Fruit fly (Drosophila melanogaster) whole organism, prepupa: ENCODE data around the gene NP15.6.

ENCODE experiments used
- Blimp-1 ChIP-seq: fragments of 200-800 bp; sonication (Bioruptor generic); optimal IDR thresholded peaks from 3 replicates; lab custom pipeline; 2017; ENCODE audit warnings: missing biosample characterization, missing genetic modification characterization, mild to moderate bottlenecking, moderate library complexity, missing genetic modification reagents
- CG10631 ChIP-seq: fragments of 200-800 bp; sonication (Bioruptor generic); optimal IDR thresholded peaks from 2 replicates; lab custom pipeline; 2016; ENCODE audit warnings: missing biosample characterization, missing genetic modification characterization
- CG10669 ChIP-seq: fragments of 200-800 bp; sonication (Bioruptor generic); optimal IDR thresholded peaks from 3 replicates; lab custom pipeline; 2018; ENCODE audit warnings: missing biosample characterization, mild to moderate bottlenecking, missing genetic modification characterization, moderate library complexity
- CG11294 ChIP-seq: fragments of 200-800 bp; sonication (Bioruptor generic); IDR thresholded peaks from 2 replicates; pipeline ENCODE4 v1.3.6; 2022; ENCODE audit warnings: missing biosample characterization, missing genetic modification characterization
- CG11762 ChIP-seq: fragments of 200-800 bp; sonication (Bioruptor generic); optimal IDR thresholded peaks from 3 replicates; lab custom pipeline; 2016; ENCODE audit warnings: missing biosample characterization, missing genetic modification characterization; ENCODE audit not compliant: insufficient read depth
- CG15336 ChIP-seq: fragments of 200-800 bp; sonication (Bioruptor generic); IDR thresholded peaks from 2 replicates; pipeline ENCODE4 v1.3.6; 2022; ENCODE audit warnings: missing biosample characterization, missing genetic modification characterization
- CG1621 ChIP-seq: fragments of 200-800 bp; sonication (Bioruptor generic); optimal IDR thresholded peaks from 3 replicates; lab custom pipeline; 2018; ENCODE audit warnings: missing biosample characterization, mild to moderate bottlenecking, missing genetic modification characterization
- CG16779 ChIP-seq: fragments of 200-800 bp; sonication (Bioruptor generic); optimal IDR thresholded peaks from 3 replicates; lab custom pipeline; 2017; ENCODE audit warnings: missing biosample characterization, mild to moderate bottlenecking, missing genetic modification characterization
- CG3032 ChIP-seq: fragments of 200-800 bp; optimal IDR thresholded peaks from 2 replicates; lab custom pipeline; 2019; ENCODE audit warnings: missing biosample characterization, mild to moderate bottlenecking, missing genetic modification characterization, moderate library complexity
- CG32006 ChIP-seq: fragments of 200-800 bp; sonication (Bioruptor generic); optimal IDR thresholded peaks from 3 replicates; lab custom pipeline; 2017; ENCODE audit warnings: missing biosample characterization, mild to moderate bottlenecking, missing genetic modification characterization
- CG34406 ChIP-seq: fragments of 200-800 bp; sonication (Bioruptor generic); optimal IDR thresholded peaks from 3 replicates; lab custom pipeline; 2016; ENCODE audit warnings: missing biosample characterization, missing genetic modification characterization
- CG4318 ChIP-seq: fragments of 200-800 bp; sonication (Bioruptor generic); optimal IDR thresholded peaks from 3 replicates; lab custom pipeline; 2017; ENCODE audit warnings: missing biosample characterization, mild to moderate bottlenecking, missing genetic modification characterization
- CG6163 ChIP-seq: fragments of 200-800 bp; sonication (Bioruptor generic); IDR thresholded peaks from 3 replicates; pipeline ENCODE4 v1.3.6; 2022; ENCODE audit warnings: missing biosample characterization, missing genetic modification characterization
- CG6276 ChIP-seq: fragments of 200-800 bp; sonication (Bioruptor generic); optimal IDR thresholded peaks from 2 replicates; lab custom pipeline; 2017; ENCODE audit warnings: missing biosample characterization, mild to moderate bottlenecking, missing genetic modification characterization
- CG6808 ChIP-seq: fragments of 200-800 bp; sonication (Bioruptor generic); optimal IDR thresholded peaks from 3 replicates; lab custom pipeline; 2017; ENCODE audit warnings: missing biosample characterization, missing genetic modification characterization, mild to moderate bottlenecking, moderate library complexity, missing genetic modification reagents
- CG6854 ChIP-seq: fragments of 200-800 bp; sonication (Bioruptor generic); optimal IDR thresholded peaks from 2 replicates; lab custom pipeline; 2017; ENCODE audit warnings: missing biosample characterization, mild to moderate bottlenecking, missing genetic modification characterization
- CG7368 ChIP-seq: fragments of 200-800 bp; sonication (Bioruptor generic); optimal IDR thresholded peaks from 3 replicates; lab custom pipeline; 2016; ENCODE audit warnings: missing biosample characterization, missing genetic modification characterization
- CG8119 ChIP-seq: fragments of 200-800 bp; sonication (Bioruptor generic); IDR thresholded peaks from 3 replicates; pipeline ENCODE4 v1.3.6; 2022; ENCODE audit warnings: missing biosample characterization, missing genetic modification characterization
- CG8319 ChIP-seq: fragments of 200-800 bp; sonication (Bioruptor generic); optimal IDR thresholded peaks from 3 replicates; lab custom pipeline; 2016; ENCODE audit warnings: missing biosample characterization, missing genetic modification characterization
- CG8632 ChIP-seq: fragments of 200-800 bp; sonication (Bioruptor generic); optimal IDR thresholded peaks from 3 replicates; lab custom pipeline; 2016; ENCODE audit warnings: missing biosample characterization, missing genetic modification characterization
- CG9139 ChIP-seq: fragments of 200-800 bp; sonication (Bioruptor generic); optimal IDR thresholded peaks from 3 replicates; lab custom pipeline; 2017; ENCODE audit warnings: missing biosample characterization, mild to moderate bottlenecking, missing genetic modification characterization
- Eip78C ChIP-seq: fragments of 200-800 bp; sonication (Bioruptor generic); peaks from one replicate; lab custom pipeline; 2016; ENCODE audit warnings: missing biosample characterization, missing genetic modification characterization
- Eip93F ChIP-seq: fragments of 200-800 bp; sonication (Bioruptor generic); optimal IDR thresholded peaks from 2 replicates; lab custom pipeline; 2016; ENCODE audit warnings: missing biosample characterization, mild to moderate bottlenecking, missing genetic modification characterization
- Ets96B ChIP-seq: fragments of 200-800 bp; optimal IDR thresholded peaks from 2 replicates; lab custom pipeline; 2019; ENCODE audit warnings: missing biosample characterization, mild to moderate bottlenecking, missing genetic modification characterization, moderate library complexity
- Gug ChIP-seq: fragments of 200-800 bp; sonication (Bioruptor generic); IDR thresholded peaks from 2 replicates; pipeline ENCODE4 v1.3.6; 2022; ENCODE audit warnings: missing biosample characterization, missing genetic modification characterization
- Hr38 ChIP-seq: sonication (Bioruptor generic); optimal IDR thresholded peaks from 2 replicates; lab custom pipeline; 2016; ENCODE audit warnings: missing biosample characterization, missing genetic modification characterization
- Hr39 ChIP-seq: fragments of 200-800 bp; sonication (Bioruptor generic); optimal IDR thresholded peaks from 2 replicates; lab custom pipeline; 2016; ENCODE audit warnings: missing biosample characterization, missing genetic modification characterization
- Hr4 ChIP-seq: fragments of 200-800 bp; sonication (Bioruptor generic); optimal IDR thresholded peaks from 3 replicates; lab custom pipeline; 2016; ENCODE audit warnings: missing biosample characterization, missing genetic modification characterization
- Lpt ChIP-seq: fragments of 200-800 bp; sonication (Bioruptor generic); optimal IDR thresholded peaks from 3 replicates; lab custom pipeline; 2016; ENCODE audit warnings: missing biosample characterization, missing genetic modification characterization
- Met ChIP-seq: fragments of 200-800 bp; sonication (Bioruptor generic); optimal IDR thresholded peaks from 3 replicates; lab custom pipeline; 2016; ENCODE audit warnings: missing biosample characterization, missing genetic modification characterization
- OdsH ChIP-seq: fragments of 200-800 bp; sonication (Bioruptor generic); optimal IDR thresholded peaks from 3 replicates; lab custom pipeline; 2016; ENCODE audit warnings: missing biosample characterization, missing genetic modification characterization
- Sox102F ChIP-seq: fragments of 200-800 bp; sonication (Bioruptor generic); optimal IDR thresholded peaks from 2 replicates; lab custom pipeline; 2016; ENCODE audit warnings: missing biosample characterization, mild to moderate bottlenecking, missing genetic modification characterization
- Sox14 ChIP-seq: fragments of 200-800 bp; sonication (Bioruptor generic); optimal IDR thresholded peaks from 3 replicates; lab custom pipeline; 2016; ENCODE audit warnings: missing biosample characterization, missing genetic modification characterization
- Sox15 ChIP-seq: fragments of 200-800 bp; sonication (Bioruptor generic); optimal IDR thresholded peaks from 3 replicates; lab custom pipeline; 2016; ENCODE audit warnings: missing biosample characterization, missing genetic modification characterization
- achi ChIP-seq: fragments of 200-800 bp; sonication (Bioruptor generic); optimal IDR thresholded peaks from 3 replicates; lab custom pipeline; 2016; ENCODE audit warnings: missing biosample characterization, missing genetic modification characterization
- acj6 ChIP-seq: fragments of 200-800 bp; sonication (Bioruptor generic); optimal IDR thresholded peaks from 3 replicates; lab custom pipeline; 2016; ENCODE audit warnings: missing biosample characterization, missing genetic modification characterization
- cyc ChIP-seq: fragments of 200-800 bp; sonication (Bioruptor generic); optimal IDR thresholded peaks from 3 replicates; lab custom pipeline; 2016; ENCODE audit warnings: missing biosample characterization, missing genetic modification characterization
- dac ChIP-seq: fragments of 200-800 bp; sonication (Bioruptor generic); optimal IDR thresholded peaks from 2 replicates; lab custom pipeline; 2017; ENCODE audit warnings: missing biosample characterization, mild to moderate bottlenecking, missing genetic modification characterization
- dsx ChIP-seq: fragments of 200-800 bp; optimal IDR thresholded peaks from 3 replicates; lab custom pipeline; 2019; ENCODE audit warnings: missing biosample characterization, mild to moderate bottlenecking, missing genetic modification characterization, moderate library complexity; ENCODE audit not compliant: poor library complexity, severe bottlenecking
- esn ChIP-seq: fragments of 200-800 bp; sonication (Bioruptor generic); optimal IDR thresholded peaks from 2 replicates; lab custom pipeline; 2016; ENCODE audit warnings: missing biosample characterization, mild to moderate bottlenecking, missing genetic modification characterization, moderate library complexity
- fd59A ChIP-seq: fragments of 200-800 bp; sonication (Bioruptor generic); optimal IDR thresholded peaks from 2 replicates; lab custom pipeline; 2017; ENCODE audit warnings: missing biosample characterization, mild to moderate bottlenecking, missing genetic modification characterization, missing genetic modification reagents
- fd85E ChIP-seq: fragments of 200-800 bp; sonication (Bioruptor generic); optimal IDR thresholded peaks from 3 replicates; lab custom pipeline; 2016; ENCODE audit warnings: missing biosample characterization, missing genetic modification characterization
- fkh ChIP-seq: fragments of 200-800 bp; sonication (Bioruptor generic); optimal IDR thresholded peaks from 3 replicates; lab custom pipeline; 2017; ENCODE audit warnings: missing biosample characterization, mild to moderate bottlenecking, missing genetic modification characterization, moderate library complexity
- lz ChIP-seq: fragments of 200-800 bp; sonication (Bioruptor generic); optimal IDR thresholded peaks from 3 replicates; lab custom pipeline; 2016; ENCODE audit warnings: missing biosample characterization, missing genetic modification characterization
- net ChIP-seq: fragments of 200-800 bp; sonication (Bioruptor generic); optimal IDR thresholded peaks from 3 replicates; lab custom pipeline; 2016; ENCODE audit warnings: missing biosample characterization, missing genetic modification characterization
- pdm3 ChIP-seq: fragments of 200-800 bp; sonication (Bioruptor generic); optimal IDR thresholded peaks from 3 replicates; lab custom pipeline; 2016; ENCODE audit warnings: missing biosample characterization, missing genetic modification characterization
- salr ChIP-seq, 2 experiments: fragments of 200-800 bp; sonication (Bioruptor generic); optimal IDR thresholded peaks; 3 replicates each; lab custom pipeline; 2016 to 2018; ENCODE audit warnings: missing biosample characterization in 2 of 2, missing genetic modification characterization in 2 of 2, mild to moderate bottlenecking in 1 of 2
- spab ChIP-seq: fragments of 200-800 bp; sonication (Bioruptor generic); optimal IDR thresholded peaks from 2 replicates; lab custom pipeline; 2017; ENCODE audit warnings: missing biosample characterization, mild to moderate bottlenecking, missing genetic modification characterization, missing genetic modification reagents
- ss ChIP-seq, 2 experiments: fragments of 200-800 bp; sonication (Bioruptor generic); optimal IDR thresholded peaks; 2 replicates in 1 of 2; 3 replicates in 1 of 2; lab custom pipeline; 2017 to 2018; ENCODE audit warnings: mild to moderate bottlenecking in 2 of 2, missing biosample characterization in 2 of 2, missing genetic modification characterization in 2 of 2, moderate library complexity in 1 of 2
- svp ChIP-seq: fragments of 200-800 bp; sonication (Bioruptor generic); peaks from one replicate; lab custom pipeline; 2016; ENCODE audit warnings: missing biosample characterization, missing genetic modification characterization
- topi ChIP-seq: fragments of 200-800 bp; sonication (Bioruptor generic); optimal IDR thresholded peaks from 3 replicates; lab custom pipeline; 2016; ENCODE audit warnings: missing biosample characterization, missing genetic modification characterization
- vri ChIP-seq: fragments of 200-800 bp; sonication (Bioruptor generic); optimal IDR thresholded peaks from 3 replicates; lab custom pipeline; 2016; ENCODE audit warnings: missing biosample characterization, mild to moderate bottlenecking, missing genetic modification characterization

NP15.6 gene

dm6 chr3R:18990514-18990913 lies 36.7 kb upstream of the NP15.6 start:
- TF ChIP-seq CG32006 (GFP tag; lab: Kevin White, UChicago) (peak; percentile 55), CG8319 (GFP tag; lab: Kevin White, UChicago) (peak; percentile 49), CG16779 (tag; lab: Kevin White, UChicago) (peak; percentile 40), CG34406 (GFP tag; lab: Kevin White, UChicago) (peak; percentile 71), OdsH (peak; percentile 69), salr (GFP tag; optimal IDR thresholded peaks at IDR 0.05; lab: Kevin White, UChicago) (peak in 1 of 2 experiments; percentile 66), Eip78C (peak; percentile 96), Sox102F (GFP tag; lab: Kevin White, UChicago) (peak; percentile 77), lz (GFP tag; lab: Kevin White, UChicago) (peak; percentile 80), dac (GFP tag; lab: Kevin White, UChicago) (no peak), Hr38 (GFP tag; lab: Kevin White, UChicago) (no peak), topi (GFP tag; lab: Kevin White, UChicago) (peak; percentile 85), CG4318 (GFP tag; lab: Kevin White, UChicago) (peak; percentile 9), fd85E (GFP tag; lab: Kevin White, UChicago) (no peak), acj6 (GFP tag; lab: Kevin White, UChicago) (peak; percentile 75), CG6163 (GFP tag; lab: Robert Waterston, UW) (no peak), pdm3 (peak; percentile 55), Sox14 (GFP tag; lab: Kevin White, UChicago) (peak; percentile 70), CG11762 (GFP tag; lab: Kevin White, UChicago) (peak; percentile 51), CG11294 (GFP tag; lab: Robert Waterston, UW) (no peak), esn (GFP tag; lab: Kevin White, UChicago) (peak; percentile 88), vri (GFP tag; lab: Kevin White, UChicago) (peak; percentile 24), CG3032 (peak; percentile 71), CG6854 (GFP tag; lab: Kevin White, UChicago) (no peak), CG10631 (GFP tag; lab: Kevin White, UChicago) (peak; percentile 78), Hr39 (GFP tag; lab: Kevin White, UChicago) (peak; percentile 66), ss (GFP tag; optimal IDR thresholded peaks at IDR 0.05; lab: Kevin White, UChicago) (peak in 1 of 2 experiments; percentile 11), Met (GFP tag; lab: Kevin White, UChicago) (peak; percentile 84), svp (GFP tag; lab: Kevin White, UChicago) (peak; percentile 93), CG8119 (GFP tag; lab: Robert Waterston, UW) (0 out of 3 replicates have a peak, but pooled peaks have one; percentile 20), spab (GFP tag; lab: Kevin White, UChicago) (peak; percentile 62), CG6276 (no peak), Eip93F (GFP tag; lab: Kevin White, UChicago) (no peak), Gug (GFP tag; lab: Robert Waterston, UW) (peak; percentile 38; the same call in 1 of the 2 replicates), CG1621 (tag; lab: Kevin White, UChicago) (peak; percentile 24), CG6808 (peak; percentile 75), fd59A (GFP tag; lab: Kevin White, UChicago) (peak; percentile 66), fkh (GFP tag; lab: Kevin White, UChicago) (no peak), CG9139 (GFP tag; lab: Kevin White, UChicago) (no peak), achi (GFP tag; lab: Kevin White, UChicago) (peak; percentile 69), dsx (peak; percentile 6), Blimp-1 (GFP tag; lab: Kevin White, UChicago) (no peak), Lpt (GFP tag; lab: Kevin White, UChicago) (no peak), Hr4 (GFP tag; lab: Kevin White, UChicago) (peak; percentile 2), cyc (peak; percentile 66), Ets96B (tag; lab: Kevin White, UChicago) (peak; percentile 81), CG8632 (GFP tag; lab: Kevin White, UChicago) (peak; percentile 48), net (GFP tag; lab: Kevin White, UChicago) (peak; percentile 38), CG15336 (GFP tag; lab: Robert Waterston, UW) (no peak), Sox15 (GFP tag; lab: Kevin White, UChicago) (peak; percentile 33), CG10669 (GFP tag; lab: Kevin White, UChicago) (peak; percentile 65), CG7368 (GFP tag; lab: Kevin White, UChicago) (peak; percentile 48)
